Worm (Caenorhabditis elegans) whole organism, L1 larva: ENCODE data around the gene math-18.

Experiments
- C04F5.9 ChIP-seq: sonication (generic microtip); optimal IDR thresholded peaks from 2 replicates; lab custom pipeline; 2016; ENCODE audit warnings: missing genetic modification characterization, missing compliant biosample characterization
- C34B4.2 ChIP-seq: sonication (generic microtip); optimal IDR thresholded peaks from 2 replicates; lab custom pipeline; 2017; ENCODE audit warnings: mild to moderate bottlenecking, missing genetic modification characterization, missing compliant biosample characterization
- F16B12.6 ChIP-seq: fragments of 150-350 bp; optimal IDR thresholded peaks from 2 replicates; lab custom pipeline; 2014; ENCODE audit warnings: missing biosample characterization, missing genetic modification characterization
- alr-1 ChIP-seq: fragments of 200-800 bp; sonication (Bioruptor generic); optimal IDR thresholded peaks from 2 replicates; lab custom pipeline; 2018; ENCODE audit warnings: borderline replicate concordance, mild to moderate bottlenecking, missing genetic modification characterization, missing compliant biosample characterization
- ama-1 ChIP-seq: fragments of 150-350 bp; optimal IDR thresholded peaks from 2 replicates; lab custom pipeline; 2014
- ceh-82 ChIP-seq, 3 experiments: fragments of 150-350 bp in 1 of 3; sonication (generic microtip) in 2 of 3; optimal IDR thresholded peaks; 2 replicates each; lab custom pipeline; 2014 to 2017; ENCODE audit warnings: missing biosample characterization in 3 of 3, missing genetic modification characterization in 3 of 3
- efl-3 ChIP-seq: fragments of 200-800 bp; sonication (Bioruptor generic); optimal IDR thresholded peaks from 2 replicates; lab custom pipeline; 2018; ENCODE audit warnings: mild to moderate bottlenecking, missing genetic modification characterization, missing compliant biosample characterization
- elt-2 ChIP-seq: sonication (generic microtip); optimal IDR thresholded peaks from 2 replicates; lab custom pipeline; 2016; ENCODE audit warnings: missing genetic modification characterization, mild to moderate bottlenecking, inconsistent platforms, missing compliant biosample characterization, missing genetic modification reagents
- ets-5 ChIP-seq: fragments of 200-800 bp; sonication (Bioruptor generic); IDR thresholded peaks from 2 replicates; pipeline ENCODE4 v1.3.6; 2022; ENCODE audit warnings: missing genetic modification characterization, missing compliant biosample characterization
- fkh-10 ChIP-seq: sonication (generic microtip); optimal IDR thresholded peaks from 2 replicates; lab custom pipeline; 2017; ENCODE audit warnings: missing biosample characterization, missing genetic modification reagents, missing genetic modification characterization
- fkh-8 ChIP-seq: sonication (generic microtip); optimal IDR thresholded peaks from 2 replicates; lab custom pipeline; 2016; ENCODE audit warnings: mild to moderate bottlenecking, missing genetic modification characterization, missing compliant biosample characterization
- fos-1 ChIP-seq: fragments of 150-350 bp; optimal IDR thresholded peaks from 2 replicates; lab custom pipeline; 2014; ENCODE audit warnings: missing biosample characterization, missing genetic modification characterization
- grh-1 ChIP-seq: fragments of 200-800 bp; sonication (Bioruptor generic); IDR thresholded peaks from 2 replicates; pipeline ENCODE4 v1.3.6; 2022; ENCODE audit warnings: missing genetic modification reagents, missing genetic modification characterization, missing compliant biosample characterization
- hpl-2 ChIP-seq: fragments of 150-350 bp; optimal IDR thresholded peaks from 2 replicates; lab custom pipeline; 2014; ENCODE audit warnings: missing biosample characterization, missing genetic modification reagents, missing genetic modification characterization
- irx-1 ChIP-seq: sonication (generic microtip); optimal IDR thresholded peaks from 2 replicates; lab custom pipeline; 2016; ENCODE audit warnings: missing genetic modification characterization, missing compliant biosample characterization
- jun-1 ChIP-seq: fragments of 150-350 bp; optimal IDR thresholded peaks from 2 replicates; lab custom pipeline; 2014; ENCODE audit warnings: missing biosample characterization, missing genetic modification reagents, missing genetic modification characterization
- lin-15B ChIP-seq: fragments of 150-350 bp; sonication (generic microtip); optimal IDR thresholded peaks from 3 replicates; lab custom pipeline; 2014; ENCODE audit warnings: missing biosample characterization, missing genetic modification characterization
- lin-35 ChIP-seq, 2 experiments: fragments of 150-350 bp; optimal IDR thresholded peaks; 2 replicates each; lab custom pipeline; 2014; ENCODE audit warnings: missing biosample characterization in 2 of 2, missing genetic modification characterization in 2 of 2, missing genetic modification reagents in 2 of 2
- lsy-2 ChIP-seq, 2 experiments: fragments of 150-350 bp; optimal IDR thresholded peaks; 2 replicates each; lab custom pipeline; 2014; ENCODE audit warnings: missing biosample characterization in 2 of 2, missing genetic modification characterization in 2 of 2
- mab-9 ChIP-seq: fragments of 200-800 bp; sonication (Bioruptor generic); IDR thresholded peaks from 2 replicates; pipeline ENCODE4 v1.3.6; 2022; ENCODE audit warnings: missing genetic modification reagents, missing genetic modification characterization, missing compliant biosample characterization
- mdl-1 ChIP-seq, 2 experiments: fragments of 150-350 bp; optimal IDR thresholded peaks; 2 replicates each; lab custom pipeline; 2014 to 2017; ENCODE audit warnings: missing biosample characterization in 2 of 2, missing genetic modification characterization in 2 of 2, inconsistent platforms in 1 of 2
- nhr-19 ChIP-seq: fragments of 200-800 bp; sonication (Bioruptor generic); conservative IDR thresholded peaks from 2 replicates; pipeline ENCODE4 v1.3.6; 2022; ENCODE audit warnings: missing genetic modification characterization, missing compliant biosample characterization
- nhr-20 ChIP-seq: sonication (generic microtip); optimal IDR thresholded peaks from 2 replicates; lab custom pipeline; 2016; ENCODE audit warnings: mild to moderate bottlenecking, missing genetic modification characterization, missing compliant biosample characterization
- nhr-47 ChIP-seq: sonication (generic microtip); optimal IDR thresholded peaks from 2 replicates; lab custom pipeline; 2016; ENCODE audit warnings: mild to moderate bottlenecking, missing genetic modification characterization, moderate library complexity, missing compliant biosample characterization
- nhr-71 ChIP-seq: sonication (generic microtip); optimal IDR thresholded peaks from 2 replicates; lab custom pipeline; 2016; ENCODE audit warnings: mild to moderate bottlenecking, missing genetic modification characterization, moderate library complexity, missing compliant biosample characterization
- nhr-76 ChIP-seq: sonication (generic microtip); optimal IDR thresholded peaks from 2 replicates; lab custom pipeline; 2017; ENCODE audit warnings: missing biosample characterization, missing genetic modification characterization
- nhr-85 ChIP-seq: sonication (generic microtip); peaks from one replicate; lab custom pipeline; 2016; ENCODE audit warnings: missing genetic modification characterization, inconsistent platforms, missing compliant biosample characterization
- nhr-90 ChIP-seq: sonication (generic microtip); optimal IDR thresholded peaks from 2 replicates; lab custom pipeline; 2016; ENCODE audit warnings: mild to moderate bottlenecking, missing genetic modification characterization, missing compliant biosample characterization; ENCODE audit not compliant: poor library complexity
- pqm-1 ChIP-seq: sonication (generic microtip); optimal IDR thresholded peaks from 3 replicates; lab custom pipeline; 2017; ENCODE audit warnings: missing biosample characterization, missing genetic modification characterization
- skn-1 ChIP-seq: fragments of 150-350 bp; optimal IDR thresholded peaks from 2 replicates; lab custom pipeline; 2014; ENCODE audit warnings: missing biosample characterization, missing genetic modification characterization
- snpc-4 ChIP-seq: fragments of 150-350 bp; optimal IDR thresholded peaks from 2 replicates; lab custom pipeline; 2014; ENCODE audit warnings: missing biosample characterization, missing genetic modification characterization
- sox-4 ChIP-seq: sonication (generic microtip); optimal IDR thresholded peaks from 2 replicates; lab custom pipeline; 2016; ENCODE audit warnings: missing genetic modification characterization, missing compliant biosample characterization
- sptf-1 ChIP-seq: fragments of 150-350 bp; optimal IDR thresholded peaks from 2 replicates; lab custom pipeline; 2014; ENCODE audit warnings: missing biosample characterization, missing genetic modification characterization
- sup-37 ChIP-seq: fragments of 200-800 bp; sonication (Bioruptor generic); optimal IDR thresholded peaks from 2 replicates; lab custom pipeline; 2018; ENCODE audit warnings: mild to moderate bottlenecking, missing genetic modification characterization, missing compliant biosample characterization
- tlp-1 ChIP-seq: fragments of 150-350 bp; optimal IDR thresholded peaks from 2 replicates; lab custom pipeline; 2014; ENCODE audit warnings: missing biosample characterization, missing genetic modification characterization
- unc-30 ChIP-seq: sonication (generic microtip); optimal IDR thresholded peaks from 2 replicates; lab custom pipeline; 2017; ENCODE audit warnings: missing biosample characterization, missing genetic modification characterization
- unc-62 ChIP-seq: fragments of 150-350 bp; optimal IDR thresholded peaks from 2 replicates; lab custom pipeline; 2014; ENCODE audit warnings: missing biosample characterization, missing genetic modification reagents, missing genetic modification characterization
- ztf-11 ChIP-seq, 2 experiments: sonication (generic microtip); optimal IDR thresholded peaks; 2 replicates each; lab custom pipeline; 2016 to 2017; ENCODE audit warnings: missing genetic modification characterization in 2 of 2, missing biosample characterization in 1 of 2, missing compliant biosample characterization in 1 of 2
- ztf-4 ChIP-seq: fragments of 150-350 bp; optimal IDR thresholded peaks from 2 replicates; lab custom pipeline; 2014; ENCODE audit warnings: missing biosample characterization, missing genetic modification characterization

math-18 gene

DNA sequence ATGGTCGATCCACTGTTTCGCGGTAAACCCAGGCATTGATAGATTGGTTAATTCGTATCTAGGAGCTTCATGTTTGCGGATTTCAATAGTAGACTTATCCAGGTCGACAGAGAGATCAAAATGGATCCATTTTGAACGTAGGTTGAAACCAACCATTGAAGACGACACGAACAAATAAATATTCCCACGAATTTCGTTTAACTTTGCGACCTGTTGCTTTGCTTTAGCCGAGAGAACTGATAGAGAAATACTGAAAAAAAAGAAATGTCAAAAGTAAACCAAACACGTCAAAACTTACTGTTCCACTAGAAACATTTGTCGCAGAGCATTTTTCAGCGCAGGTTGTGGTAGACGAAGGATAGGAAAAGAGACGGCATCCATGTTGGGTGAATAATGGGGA, 14.6 kb downstream of the math-18 start, which contains the start of gene fbxb-38:
Gene fbxb-38, minus strand, starts transcription at position 390 of the 400 bp plus-strand sequence.
- no peak for TF ChIP-seq nhr-19
- no peak for TF ChIP-seq unc-62 (GFP tag; lab: Kevin White, UChicago)
- TF ChIP-seq nhr-20, result no peak
- TF ChIP-seq sptf-1 (tag; lab: Kevin White, UChicago), result no peak
- no peak for TF ChIP-seq efl-3 (GFP tag; lab: Kevin White, UChicago)
- no peak for TF ChIP-seq lin-15B (tag; lab: Kevin White, UChicago)
- TF ChIP-seq pqm-1 (tag; lab: Kevin White, UChicago), result no peak
- TF ChIP-seq tlp-1 (tag; lab: Kevin White, UChicago), result no peak

DNA sequence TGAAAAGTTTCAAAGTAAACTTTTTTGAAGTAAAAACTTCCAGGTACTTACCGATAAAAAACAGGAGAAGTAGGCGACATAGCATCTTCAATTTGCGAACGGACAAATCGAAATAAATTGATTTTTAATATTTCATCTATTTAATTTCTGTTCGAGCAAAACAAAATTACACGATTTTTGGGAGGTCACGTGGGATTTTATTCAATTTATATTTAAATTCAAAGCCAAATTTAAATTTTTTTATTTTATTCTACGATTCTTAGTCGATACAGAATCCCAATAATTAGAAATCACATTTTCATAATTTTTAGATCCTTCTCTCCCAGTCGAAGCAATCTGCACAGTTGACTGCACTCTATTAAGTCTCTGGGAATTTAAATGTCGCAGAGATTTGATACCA, 16.3 kb downstream of the math-18 start, which contains the start of gene C33C12.12:
Gene C33C12.12, minus strand, starts transcription at position 101 of the 400 bp plus-strand sequence.
- no peak for TF ChIP-seq ama-1 (lab: Kevin White, UChicago)
- TF ChIP-seq fkh-10, result no peak
- no peak for TF ChIP-seq skn-1 (tag; lab: Kevin White, UChicago)
- TF ChIP-seq nhr-76 (tag; lab: Kevin White, UChicago), result no peak
- no peak for TF ChIP-seq nhr-19
- TF ChIP-seq efl-3 (GFP tag; lab: Kevin White, UChicago), result no peak
- no peak for TF ChIP-seq ztf-11 (tag; optimal IDR thresholded peaks at IDR 0.05; lab: Kevin White, UChicago)
- no peak for TF ChIP-seq fos-1 (tag; lab: Kevin White, UChicago)
- no peak for TF ChIP-seq ets-5 (GFP tag; lab: Robert Waterston, UW)
- no peak for TF ChIP-seq mdl-1 (tag; optimal IDR thresholded peaks at IDR 0.05; lab: Kevin White, UChicago)
- no peak for TF ChIP-seq lsy-2 (tag; optimal IDR thresholded peaks at IDR 0.05; lab: Kevin White, UChicago)
- TF ChIP-seq, all 84 proteins: peak for 0

DNA sequence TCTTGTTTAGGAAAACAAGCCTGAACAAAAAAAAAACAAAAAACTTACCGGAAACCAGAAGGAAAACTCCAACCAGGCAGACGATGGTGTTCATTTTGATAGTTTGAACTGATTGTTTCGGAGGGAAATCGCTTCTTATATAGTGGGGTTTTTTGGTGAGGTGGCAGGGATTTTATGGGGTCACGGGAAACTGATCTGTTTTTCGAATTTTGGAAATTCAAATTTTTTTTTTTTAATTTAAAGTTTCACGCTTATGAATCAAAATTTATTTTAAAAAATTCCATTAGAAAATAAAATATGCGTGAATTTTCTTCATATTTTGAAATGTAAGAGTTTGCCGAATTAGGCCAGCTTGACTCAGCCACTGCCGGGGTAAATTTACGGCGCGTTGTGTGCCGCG, 21.6 kb downstream of the math-18 start, which contains the start of gene C33C12.7:
Gene C33C12.7, minus strand, starts transcription at position 101 of the 400 bp plus-strand sequence.
- TF ChIP-seq nhr-71 (tag; lab: Kevin White, UChicago), result no peak
- TF ChIP-seq C34B4.2 (tag; lab: Kevin White, UChicago), result no peak
- TF ChIP-seq sox-4 (tag; lab: Kevin White, UChicago), result no peak
- no peak for TF ChIP-seq jun-1 (tag; lab: Kevin White, UChicago)
- TF ChIP-seq C04F5.9, result no peak
- no peak for TF ChIP-seq ceh-82 (tag; optimal IDR thresholded peaks at IDR 0.05; lab: Kevin White, UChicago)
- no peak for TF ChIP-seq snpc-4 (tag; lab: Kevin White, UChicago)
- no peak for TF ChIP-seq pqm-1 (tag; lab: Kevin White, UChicago)
- no peak for TF ChIP-seq grh-1 (GFP tag; lab: Robert Waterston, UW)
- TF ChIP-seq F16B12.6, result no peak

DNA sequence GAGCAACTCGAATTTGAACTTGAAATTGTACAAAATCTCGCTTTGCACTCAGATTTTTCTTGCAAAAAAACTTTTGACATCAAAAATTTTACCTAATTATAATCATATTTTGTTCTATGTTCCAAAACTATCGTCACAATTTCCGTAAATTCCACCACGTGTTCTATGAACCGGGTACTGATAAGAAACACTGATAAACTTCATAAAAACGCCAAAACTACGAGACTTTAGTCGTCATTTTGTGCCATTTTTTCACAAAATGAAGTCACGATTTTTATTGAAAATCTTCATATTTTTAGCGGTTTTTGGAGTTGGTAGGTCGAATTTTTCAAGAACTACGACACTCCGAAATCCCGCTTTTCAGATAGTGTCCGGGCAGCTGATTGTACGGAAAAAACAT, 22.9 kb downstream of the math-18 start, which contains the start of gene gba-1:
Gene gba-1, plus strand, starts transcription at position 54 of the 400 bp plus-strand sequence.
- TF ChIP-seq elt-2 (tag; lab: Kevin White, UChicago) (peak; percentile 54), lin-35 (GFP tag; optimal IDR thresholded peaks at IDR 0.05; lab: Kevin White, UChicago) (peak in 1 of 2 experiments; percentile 18), grh-1 (GFP tag; lab: Robert Waterston, UW) (no peak)

DNA sequence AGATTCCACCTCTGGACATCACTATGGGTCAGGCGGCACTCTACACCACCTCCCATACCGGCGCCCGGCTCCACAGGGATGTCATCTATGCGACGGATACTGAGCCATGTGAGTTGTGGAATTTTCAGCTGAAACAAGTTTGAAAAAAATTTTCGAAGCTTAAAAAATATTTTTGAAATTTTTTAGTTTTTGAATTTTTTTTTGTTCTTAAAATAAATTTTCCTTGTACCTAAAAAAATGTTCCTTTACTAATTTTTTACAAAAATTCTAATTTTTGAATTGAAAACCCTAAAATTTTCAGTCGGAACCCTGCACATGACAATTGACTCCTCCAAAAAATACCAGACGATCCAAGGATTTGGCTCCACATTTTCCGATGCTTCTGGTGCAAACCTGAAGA, 23.9 kb downstream of the math-18 start:
- TF ChIP-seq jun-1 (tag; lab: Kevin White, UChicago) (no peak), ztf-4 (tag; lab: Kevin White, UChicago) (no peak), skn-1 (tag; lab: Kevin White, UChicago) (no peak), sup-37 (GFP tag; lab: Kevin White, UChicago) (no peak), nhr-85 (tag; lab: Kevin White, UChicago) (no peak), ceh-82 (tag; optimal IDR thresholded peaks at IDR 0.05; lab: Kevin White, UChicago) (no peak), nhr-47 (no peak), irx-1 (tag; lab: Kevin White, UChicago) (no peak), lsy-2 (tag; optimal IDR thresholded peaks at IDR 0.05; lab: Kevin White, UChicago) (no peak), alr-1 (tag; lab: Kevin White, UChicago) (no peak), mab-9 (GFP tag; lab: Robert Waterston, UW) (no peak), nhr-90 (tag; lab: Kevin White, UChicago) (no peak), nhr-19 (no peak), sox-4 (tag; lab: Kevin White, UChicago) (no peak), hpl-2 (GFP tag; lab: Kevin White, UChicago) (no peak), unc-30 (tag; lab: Kevin White, UChicago) (no peak), fkh-8 (tag; lab: Kevin White, UChicago) (no peak)
